Worm (Caenorhabditis elegans): Measurements from ENCODE around the gene set-15.

ce11 chrIV:4744167-4744566 is 35.9 kb downstream of the set-15 start, which contains the start of gene hoe-1:
- TF ChIP-seq ceh-79 (tag; optimal IDR thresholded peaks at IDR 0.05) (no peak), lir-1 (GFP tag; conservative IDR thresholded peaks at IDR 0.05) (no peak), pha-4 (tag; optimal IDR thresholded peaks at IDR 0.05) (no peak), bed-2 (GFP tag; IDR thresholded peaks at IDR 0.05) (no peak), ceh-91 (GFP tag; IDR thresholded peaks at IDR 0.05) (no peak), ekl-4 (GFP tag; IDR thresholded peaks at IDR 0.05) (no peak), snpc-1.3 (tag; optimal IDR thresholded peaks at IDR 0.05; ENCODE audit: insufficient read depth) (no peak), hrde-1 (tag; optimal IDR thresholded peaks at IDR 0.05; ENCODE audit: borderline replicate concordance) (no peak)

All from whole organism, young adult.